Worm (Caenorhabditis elegans) whole organism, late embryonic: ENCODE measurements around the gene W01A11.7.

Experiments
- C08G9.2 ChIP-seq: sonication (generic microtip); optimal IDR thresholded peaks from 2 replicates; lab custom pipeline; 2016; ENCODE audit warnings: mild to moderate bottlenecking, missing genetic modification characterization, moderate library complexity, missing compliant biosample characterization
- C38D4.7 ChIP-seq: fragments of 200-800 bp; sonication (Bioruptor generic); optimal IDR thresholded peaks from 2 replicates; lab custom pipeline; 2018; ENCODE audit warnings: mild to moderate bottlenecking, missing genetic modification characterization, moderate library complexity, missing compliant biosample characterization
- K02D7.2 ChIP-seq: sonication (generic microtip); optimal IDR thresholded peaks from 2 replicates; lab custom pipeline; 2017; ENCODE audit warnings: mild to moderate bottlenecking, missing genetic modification characterization, missing compliant biosample characterization
- K09A11.1 ChIP-seq: sonication (generic microtip); optimal IDR thresholded peaks from 2 replicates; lab custom pipeline; 2017; ENCODE audit warnings: antibody characterized with exemption, mild to moderate bottlenecking, missing genetic modification characterization, missing compliant biosample characterization; ENCODE audit not compliant: insufficient read depth
- T23F11.4 ChIP-seq: fragments of 200-800 bp; sonication (Bioruptor generic); optimal IDR thresholded peaks from 2 replicates; lab custom pipeline; 2018; ENCODE audit warnings: mild to moderate bottlenecking, missing genetic modification characterization, missing compliant biosample characterization
- ahr-1 ChIP-seq: sonication (generic microtip); optimal IDR thresholded peaks from 2 replicates; lab custom pipeline; 2016; ENCODE audit warnings: missing genetic modification characterization, missing compliant biosample characterization
- ceh-18 ChIP-seq: sonication (generic microtip); optimal IDR thresholded peaks from 2 replicates; lab custom pipeline; 2016; ENCODE audit warnings: missing genetic modification characterization, missing compliant biosample characterization
- ceh-30 ChIP-seq: fragments of 150-350 bp; optimal IDR thresholded peaks from 2 replicates; lab custom pipeline; 2014; ENCODE audit warnings: missing biosample characterization, missing genetic modification characterization
- ceh-31 ChIP-seq: sonication (generic microtip); optimal IDR thresholded peaks from 2 replicates; lab custom pipeline; 2016; ENCODE audit warnings: missing genetic modification characterization, missing compliant biosample characterization
- ceh-45 ChIP-seq: fragments of 200-800 bp; sonication (Bioruptor generic); IDR thresholded peaks from 2 replicates; pipeline ENCODE4 v1.3.6; 2022; ENCODE audit warnings: missing genetic modification reagents, missing genetic modification characterization, missing compliant biosample characterization
- ceh-6 ChIP-seq: fragments of 200-800 bp; sonication (Bioruptor generic); optimal IDR thresholded peaks from 2 replicates; lab custom pipeline; 2018; ENCODE audit warnings: mild to moderate bottlenecking, missing genetic modification characterization, missing compliant biosample characterization
- ceh-9 ChIP-seq: sonication (generic microtip); optimal IDR thresholded peaks from 2 replicates; lab custom pipeline; 2016; ENCODE audit warnings: mild to moderate bottlenecking, missing genetic modification characterization, inconsistent platforms, missing compliant biosample characterization
- dve-1 ChIP-seq: sonication (generic microtip); optimal IDR thresholded peaks from 2 replicates; lab custom pipeline; 2017; ENCODE audit warnings: antibody characterized with exemption, mild to moderate bottlenecking, missing genetic modification characterization, missing compliant biosample characterization
- elt-2 ChIP-seq: sonication (generic microtip); optimal IDR thresholded peaks from 2 replicates; lab custom pipeline; 2016; ENCODE audit warnings: missing genetic modification reagents, missing genetic modification characterization, missing compliant biosample characterization
- elt-4 ChIP-seq: sonication (generic microtip); optimal IDR thresholded peaks from 2 replicates; lab custom pipeline; 2016; ENCODE audit warnings: missing genetic modification characterization, missing compliant biosample characterization
- ets-4 ChIP-seq: sonication (generic microtip); optimal IDR thresholded peaks from 2 replicates; lab custom pipeline; 2016; ENCODE audit warnings: missing genetic modification characterization, missing compliant biosample characterization
- eyg-1 ChIP-seq: sonication (generic microtip); optimal IDR thresholded peaks from 2 replicates; lab custom pipeline; 2016; ENCODE audit warnings: missing genotype, missing genetic modification characterization, missing compliant biosample characterization
- fkh-10 ChIP-seq: fragments of 150-350 bp; optimal IDR thresholded peaks from 2 replicates; lab custom pipeline; 2014; ENCODE audit warnings: missing biosample characterization, missing genetic modification reagents, missing genetic modification characterization
- gmeb-2 ChIP-seq: sonication (generic microtip); optimal IDR thresholded peaks from 2 replicates; lab custom pipeline; 2016; ENCODE audit warnings: missing genetic modification characterization, inconsistent platforms, missing compliant biosample characterization
- hlh-13 ChIP-seq: fragments of 200-800 bp; sonication (Bioruptor generic); optimal IDR thresholded peaks from 2 replicates; lab custom pipeline; 2018; ENCODE audit warnings: mild to moderate bottlenecking, missing genetic modification characterization, missing compliant biosample characterization
- hlh-15 ChIP-seq: sonication (generic microtip); optimal IDR thresholded peaks from 2 replicates; lab custom pipeline; 2016; ENCODE audit warnings: missing genetic modification characterization, missing compliant biosample characterization
- hlh-6 ChIP-seq: sonication (generic microtip); optimal IDR thresholded peaks from 2 replicates; lab custom pipeline; 2016; ENCODE audit warnings: missing genotype, missing genetic modification characterization, missing compliant biosample characterization
- madf-2 ChIP-seq: sonication (generic microtip); optimal IDR thresholded peaks from 2 replicates; lab custom pipeline; 2017; ENCODE audit warnings: missing genetic modification characterization, missing compliant biosample characterization
- nfya-1 ChIP-seq: sonication (generic microtip); optimal IDR thresholded peaks from 2 replicates; lab custom pipeline; 2017; ENCODE audit warnings: missing genetic modification characterization, mild to moderate bottlenecking, missing compliant biosample characterization, antibody characterized with exemption, moderate library complexity
- npax-4 ChIP-seq: sonication (generic microtip); optimal IDR thresholded peaks from 2 replicates; lab custom pipeline; 2016; ENCODE audit warnings: missing genetic modification characterization, missing compliant biosample characterization
- pag-3 ChIP-seq: sonication (generic microtip); optimal IDR thresholded peaks from 2 replicates; lab custom pipeline; 2016; ENCODE audit warnings: missing compliant biosample characterization, missing genetic modification characterization, borderline replicate concordance
- pat-9 ChIP-seq: fragments of 200-800 bp; sonication (Bioruptor generic); optimal IDR thresholded peaks from 2 replicates; lab custom pipeline; 2018; ENCODE audit warnings: mild to moderate bottlenecking, missing genetic modification characterization, moderate library complexity, missing compliant biosample characterization
- pax-1 ChIP-seq: fragments of 150-350 bp; optimal IDR thresholded peaks from 2 replicates; lab custom pipeline; 2014; ENCODE audit warnings: missing biosample characterization, missing genetic modification characterization
- pha-2 ChIP-seq: sonication (generic microtip); optimal IDR thresholded peaks from 2 replicates; lab custom pipeline; 2017; ENCODE audit warnings: mild to moderate bottlenecking, missing genetic modification characterization, missing compliant biosample characterization
- pha-4 ChIP-seq: fragments of 150-350 bp; optimal IDR thresholded peaks from 2 replicates; lab custom pipeline; 2018; ENCODE audit warnings: missing biosample characterization, missing genetic modification reagents, missing genetic modification characterization
- pqm-1 ChIP-seq: sonication (generic microtip); optimal IDR thresholded peaks from 2 replicates; lab custom pipeline; 2016; ENCODE audit warnings: missing genetic modification characterization, missing compliant biosample characterization
- pros-1 ChIP-seq: fragments of 150-350 bp; optimal IDR thresholded peaks from 2 replicates; lab custom pipeline; 2014; ENCODE audit warnings: missing biosample characterization, missing genetic modification reagents, missing genetic modification characterization
- ref-2 ChIP-seq: sonication (generic microtip); optimal IDR thresholded peaks from 2 replicates; lab custom pipeline; 2016; ENCODE audit warnings: missing genetic modification characterization, missing compliant biosample characterization
- unc-3 ChIP-seq, 2 experiments: fragments of 200-800 bp in 1 of 2; sonication (Bioruptor generic) in 1 of 2; sonication (generic microtip) in 1 of 2; conservative IDR thresholded peaks in 1 of 2; optimal IDR thresholded peaks in 1 of 2; 2 replicates each; pipeline versions ENCODE4 v1.3.6 to Lab custom; 2016 to 2022; ENCODE audit warnings: missing compliant biosample characterization in 2 of 2, missing genetic modification characterization in 2 of 2, missing genetic modification reagents in 1 of 2
- unc-86 ChIP-seq: sonication (generic microtip); optimal IDR thresholded peaks from 2 replicates; lab custom pipeline; 2016; ENCODE audit warnings: missing genetic modification characterization, missing compliant biosample characterization
- ztf-16 ChIP-seq: sonication (generic microtip); optimal IDR thresholded peaks from 2 replicates; lab custom pipeline; 2017; ENCODE audit warnings: missing genetic modification characterization, missing compliant biosample characterization

Gene W01A11.7

DNA sequence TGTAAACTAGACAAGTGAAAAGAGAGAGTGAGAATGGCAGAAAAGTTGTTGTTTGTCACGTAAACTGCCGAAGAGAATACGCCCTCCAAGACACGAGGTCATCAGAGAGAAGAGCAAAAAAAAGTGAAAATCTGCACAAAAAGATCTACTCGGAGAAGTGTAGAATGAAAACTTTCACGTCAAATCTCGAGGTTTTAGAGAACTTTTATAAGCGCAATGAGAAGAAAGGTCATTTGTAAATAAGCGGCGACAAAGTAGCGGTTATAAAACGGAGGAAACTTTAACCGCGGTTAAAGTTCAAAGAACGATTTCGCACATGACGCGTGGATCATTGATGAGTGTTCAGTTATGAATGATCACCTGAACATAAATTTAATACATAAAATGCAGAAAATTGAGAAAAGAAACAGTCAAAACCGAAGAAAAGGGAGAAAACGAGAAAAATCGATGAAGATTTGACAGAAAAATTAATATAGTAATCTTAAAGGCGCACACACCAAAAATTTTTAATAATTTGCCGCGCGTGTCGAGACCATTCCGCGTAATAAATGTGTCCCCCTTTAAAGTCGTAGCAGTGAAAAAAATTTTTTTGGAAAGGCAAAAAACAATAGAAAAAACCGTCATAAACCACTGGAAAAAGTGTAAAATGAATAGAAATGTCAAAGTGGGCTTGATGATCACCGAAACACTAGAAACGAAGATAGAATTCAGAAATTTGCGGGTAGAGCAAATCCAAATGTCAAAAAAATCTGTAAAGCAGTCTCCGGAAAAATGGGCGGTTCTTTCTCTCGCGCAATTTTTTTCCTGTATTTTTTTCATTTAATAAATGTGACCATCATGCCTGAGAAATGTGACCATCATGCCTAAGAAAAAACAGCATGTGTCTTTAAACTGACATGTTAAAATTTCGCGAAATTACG is 12.4 kb upstream of the W01A11.7 start:
- TF ChIP-seq hlh-6 (tag; lab: Kevin White, UChicago) (no peak), elt-4 (tag; lab: Kevin White, UChicago) (no peak), ahr-1 (no peak), ceh-31 (tag; lab: Kevin White, UChicago) (no peak), C08G9.2 (tag; lab: Kevin White, UChicago) (no peak), ceh-9 (tag; lab: Kevin White, UChicago) (no peak), nfya-1 (tag; lab: Kevin White, UChicago) (no peak), pat-9 (tag; lab: Kevin White, UChicago) (no peak), unc-86 (no peak), ets-4 (tag; lab: Kevin White, UChicago) (no peak), ref-2 (tag; lab: Kevin White, UChicago) (no peak), hlh-15 (tag; lab: Kevin White, UChicago) (no peak), fkh-10 (GFP tag; lab: Kevin White, UChicago) (no peak), K09A11.1 (tag; lab: Kevin White, UChicago) (no peak), pha-2 (tag; lab: Kevin White, UChicago) (no peak), ceh-6 (no peak), pax-1 (tag; lab: Kevin White, UChicago) (no peak), gmeb-2 (tag; lab: Kevin White, UChicago) (no peak), dve-1 (tag; lab: Kevin White, UChicago) (no peak)

- TF ChIP-seq hlh-13 (GFP tag; lab: Kevin White, UChicago) (no peak), unc-3 (GFP tag; conservative IDR thresholded peaks at IDR 0.05; lab: Robert Waterston, UW) (no peak), unc-3 (tag; optimal IDR thresholded peaks at IDR 0.05; lab: Kevin White, UChicago) (no peak)
Observed at ce11 chrV:6516491-6517304, 11.5 kb upstream of the W01A11.7 start, which contains the start of gene mdh-1. Gene mdh-1, minus strand, starts transcription at chrV:6516526.

- TF ChIP-seq pag-3 (no peak), ceh-18 (no peak), eyg-1 (no peak), ets-4 (tag; lab: Kevin White, UChicago) (no peak), ceh-45 (GFP tag; lab: Robert Waterston, UW) (no peak), npax-4 (no peak), K02D7.2 (no peak), pqm-1 (tag; lab: Kevin White, UChicago) (no peak), madf-2 (tag; lab: Kevin White, UChicago) (no peak), pha-2 (tag; lab: Kevin White, UChicago) (no peak), pros-1 (tag; lab: Kevin White, UChicago) (no peak), pha-4 (tag; lab: Kevin White, UChicago) (no peak), dve-1 (tag; lab: Kevin White, UChicago) (no peak), ref-2 (tag; lab: Kevin White, UChicago) (no peak), T23F11.4 (no peak), C38D4.7 (GFP tag; lab: Kevin White, UChicago) (no peak), ztf-16 (no peak), ceh-30 (no peak), pax-1 (tag; lab: Kevin White, UChicago) (no peak), elt-2 (tag; lab: Kevin White, UChicago) (no peak)
Observed at ce11 chrV:6515344-6515743, 10.2 kb upstream of the W01A11.7 start.
